Fruit fly (Drosophila melanogaster) S2 (cell line): ENCODE measurements around the gene spd-2.

ENCODE experiments used
- CG8478 ChIP-seq: fragments of >200 bp; optimal IDR thresholded peaks from 2 replicates; lab custom pipeline; 2018
- CTCF ChIP-seq, 2 experiments: fragments of >200 bp; optimal IDR thresholded peaks; 2 replicates each; lab custom pipeline; 2018

DNA sequence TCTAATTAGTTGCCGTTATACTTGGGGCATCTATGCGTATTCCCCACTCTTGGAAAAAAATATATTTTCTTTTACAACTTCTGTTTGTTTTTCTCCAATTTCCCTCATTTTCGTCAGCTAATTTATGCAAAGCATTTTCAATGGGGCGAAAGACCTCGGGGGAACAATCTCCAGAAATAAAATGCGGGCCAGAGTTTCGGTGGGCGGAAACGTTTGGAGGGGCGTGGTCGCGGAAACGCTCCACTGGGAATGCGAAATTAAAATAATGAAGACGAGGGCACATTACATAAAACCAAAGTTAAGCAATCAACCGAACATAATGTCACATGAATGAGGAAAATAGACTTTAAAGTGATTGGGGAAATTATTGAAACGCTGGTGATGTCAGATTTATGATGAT, 46.3 kb upstream of the spd-2 start:
- TF ChIP-seq CG8478 (lab: Kevin White, UChicago) = no peak
- no peak for TF ChIP-seq CTCF (optimal IDR thresholded peaks at IDR 0.05; lab: Kevin White, UChicago)
